Worm (Caenorhabditis elegans): ENCODE data around the gene smex-2.

The smex-2 gene

DNA sequence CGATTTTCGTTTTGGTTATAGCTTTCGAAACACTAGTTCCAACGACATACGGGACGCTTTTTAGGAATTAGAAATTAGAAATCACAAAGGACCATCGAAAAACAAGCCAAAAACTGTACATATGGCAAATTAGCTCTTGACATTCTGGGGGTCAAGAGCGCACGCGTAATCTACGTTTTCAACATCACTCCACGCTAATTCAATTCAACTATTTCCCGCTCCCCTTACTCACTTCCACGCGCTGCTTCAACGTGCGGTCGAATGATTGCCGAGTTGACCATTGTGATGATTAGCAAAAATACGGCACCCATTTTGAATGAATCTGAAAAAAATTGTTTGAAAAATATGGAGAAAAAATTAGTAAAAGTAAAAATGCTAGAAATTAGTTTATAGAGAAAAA, 6.3 kb upstream of the smex-2 start:
- no peak for TF ChIP-seq fkh-10 (GFP tag; optimal IDR thresholded peaks at IDR 0.05)

DNA sequence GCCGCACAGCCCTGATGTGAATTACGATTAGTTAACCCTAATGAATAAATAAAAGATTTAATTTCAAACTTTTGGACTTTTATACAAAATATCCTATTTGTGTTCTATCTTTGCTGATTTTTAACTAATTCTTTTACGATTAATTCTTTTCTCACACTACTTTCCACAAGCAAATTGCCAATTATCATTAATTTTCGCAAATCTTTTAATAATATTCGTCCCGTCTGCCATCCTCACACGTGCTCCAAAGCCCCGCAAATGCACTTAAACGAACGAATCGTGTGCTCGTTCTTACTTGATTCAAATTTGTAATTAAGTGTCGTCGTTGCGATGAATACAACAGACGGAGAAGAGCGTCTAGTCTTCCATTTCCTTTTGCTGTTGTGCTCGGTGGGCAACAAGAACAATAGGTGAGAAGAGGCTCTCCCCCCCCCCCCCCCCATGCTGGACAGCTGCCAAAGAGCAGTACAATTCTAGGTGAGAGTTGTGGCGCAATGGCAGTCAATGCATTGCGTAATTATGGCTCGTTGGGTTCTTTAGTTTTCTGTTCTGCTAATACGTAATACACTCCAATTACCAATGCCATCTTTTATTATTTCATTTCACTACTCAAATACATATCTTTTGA, 5.4 kb upstream of the smex-2 start:
- TF ChIP-seq unc-130 (tag; optimal IDR thresholded peaks at IDR 0.05) = no peak
- no peak for TF ChIP-seq lin-13 (GFP tag; optimal IDR thresholded peaks at IDR 0.05)
- TF ChIP-seq mdl-1 (tag; optimal IDR thresholded peaks at IDR 0.05) = no peak
- no peak for TF ChIP-seq egl-27 (tag; optimal IDR thresholded peaks at IDR 0.05)
- TF ChIP-seq ceh-8 (GFP tag; optimal IDR thresholded peaks at IDR 0.05) = peak; percentile 37

DNA sequence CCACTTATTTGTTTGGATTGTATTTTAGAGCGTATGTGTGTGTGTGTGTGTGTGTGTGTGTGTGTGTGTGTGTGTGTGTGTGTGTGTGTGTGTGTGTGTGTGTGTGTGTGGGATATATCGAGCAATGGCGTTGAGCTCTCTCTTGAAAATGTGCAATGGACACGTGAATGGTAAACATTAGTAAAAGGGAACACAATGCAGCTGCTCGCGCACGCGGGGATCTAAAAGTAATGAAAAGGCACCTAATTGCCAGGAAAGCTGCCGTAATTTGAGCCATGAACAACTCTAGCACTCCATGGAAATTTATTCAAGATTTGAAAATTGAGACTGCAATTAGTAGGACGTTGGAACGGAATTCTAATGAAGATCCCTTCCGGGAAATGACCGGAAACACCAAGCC, 4.0 kb upstream of the smex-2 start:
- TF ChIP-seq swsn-7 (tag; optimal IDR thresholded peaks at IDR 0.05) (no peak), nhr-20 (tag; optimal IDR thresholded peaks at IDR 0.05) (no peak), tbx-2 (tag; optimal IDR thresholded peaks at IDR 0.05) (peak; percentile 6), lir-3 (tag; optimal IDR thresholded peaks at IDR 0.05; ENCODE audit: poor library complexity) (no peak), ztf-4 (tag; optimal IDR thresholded peaks at IDR 0.05) (no peak), alr-1 (tag; optimal IDR thresholded peaks at IDR 0.05; ENCODE audit: borderline replicate concordance) (no peak), mab-9 (GFP tag; IDR thresholded peaks at IDR 0.05) (no peak), nhr-71 (tag; optimal IDR thresholded peaks at IDR 0.05) (peak; percentile 13), pax-3 (tag; optimal IDR thresholded peaks at IDR 0.05) (no peak), nhr-19 (GFP tag; conservative IDR thresholded peaks at IDR 0.05) (peak; percentile 32; the same call in 1 of the 2 replicates), unc-130 (tag; optimal IDR thresholded peaks at IDR 0.05) (no peak), aha-1 (tag; optimal IDR thresholded peaks at IDR 0.05) (no peak)

DNA sequence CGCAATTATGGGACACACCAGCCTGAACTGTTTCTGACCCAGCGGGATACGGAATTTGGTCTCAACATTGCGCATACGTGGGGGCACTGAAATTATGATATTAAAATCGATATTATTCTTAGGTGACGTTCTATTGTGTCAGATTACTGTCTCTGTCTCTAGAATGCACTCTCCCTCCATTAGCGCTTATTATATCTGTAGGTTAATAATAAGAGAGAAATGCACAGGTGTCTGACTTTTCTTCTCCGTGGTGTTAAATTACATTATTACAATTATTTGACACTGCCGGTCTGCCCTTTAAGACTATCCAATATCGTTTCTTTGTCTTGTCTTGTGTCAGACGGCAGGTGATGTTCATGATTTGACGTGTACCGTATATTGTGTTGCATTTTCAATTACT, 3.4 kb upstream of the smex-2 start:
- TF ChIP-seq aly-2 (tag; optimal IDR thresholded peaks at IDR 0.05) (no peak), zip-4 (GFP tag; optimal IDR thresholded peaks at IDR 0.05) (no peak), unc-86 (tag; optimal IDR thresholded peaks at IDR 0.05) (no peak), ceh-88 (GFP tag; IDR thresholded peaks at IDR 0.05) (no peak), lin-35 (GFP tag; optimal IDR thresholded peaks at IDR 0.05) (no peak), sptf-1 (tag; optimal IDR thresholded peaks at IDR 0.05) (no peak), xbp-1 (tag; optimal IDR thresholded peaks at IDR 0.05) (no peak), efl-1 (optimal IDR thresholded peaks at IDR 0.05) (no peak), efl-1 (GFP tag; optimal IDR thresholded peaks at IDR 0.05 in 1 of 2) (no peak), sup-37 (GFP tag; optimal IDR thresholded peaks at IDR 0.05) (no peak), irx-1 (tag; optimal IDR thresholded peaks at IDR 0.05) (no peak), lir-3 (tag; optimal IDR thresholded peaks at IDR 0.05; ENCODE audit: poor library complexity) (no peak), snpc-4 (tag; optimal IDR thresholded peaks at IDR 0.05) (no peak), zag-1 (tag; optimal IDR thresholded peaks at IDR 0.05) (no peak), ceh-63 (GFP tag; optimal IDR thresholded peaks at IDR 0.05) (no peak), nhr-84 (tag; optimal IDR thresholded peaks at IDR 0.05) (no peak), blmp-1 (tag; optimal IDR thresholded peaks at IDR 0.05) (no peak)

DNA sequence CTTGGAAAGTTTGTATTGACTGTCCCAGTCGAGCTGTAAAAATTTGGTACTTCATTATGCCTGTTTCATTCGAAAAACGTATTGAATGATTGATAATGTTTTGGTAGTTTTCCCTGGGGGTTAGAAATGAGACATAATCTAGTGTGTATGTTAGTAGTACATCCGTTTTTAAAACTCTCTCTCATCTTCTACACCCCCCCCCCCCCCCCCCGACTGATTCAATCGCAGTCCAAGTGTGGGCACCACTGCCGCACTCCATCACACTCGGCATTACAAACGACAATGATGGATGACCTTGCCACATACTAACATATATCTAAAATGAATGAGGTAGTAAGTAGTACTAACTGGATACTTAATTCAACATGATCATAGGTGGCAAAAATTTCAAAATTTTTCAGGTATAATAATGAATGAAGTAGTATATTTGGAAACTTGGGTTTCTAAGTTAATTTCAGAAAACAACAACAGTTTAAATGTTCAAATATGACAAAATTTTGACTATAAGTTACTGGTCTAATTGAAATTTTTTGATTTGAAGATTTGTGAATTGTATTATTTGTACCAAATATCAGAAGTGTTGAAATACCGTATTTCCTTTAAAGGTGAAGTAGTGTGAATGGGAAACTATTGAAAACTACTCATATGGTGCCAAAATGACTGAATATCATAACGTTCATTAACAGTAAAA, 2.3 kb upstream of the smex-2 start:
- no peak for TF ChIP-seq mef-2 (tag; optimal IDR thresholded peaks at IDR 0.05)
- TF ChIP-seq ceh-88 (GFP tag; IDR thresholded peaks at IDR 0.05) = no peak
- no peak for TF ChIP-seq mab-9 (GFP tag; IDR thresholded peaks at IDR 0.05)
- no peak for TF ChIP-seq nhr-90 (tag; optimal IDR thresholded peaks at IDR 0.05; ENCODE audit: poor library complexity)
- TF ChIP-seq elt-2 (tag; optimal IDR thresholded peaks at IDR 0.05) = no peak
- no peak for TF ChIP-seq efl-1 (optimal IDR thresholded peaks at IDR 0.05)
- peak in 1 of 2 experiments; percentile 33 for TF ChIP-seq efl-1 (GFP tag; optimal IDR thresholded peaks at IDR 0.05 in 1 of 2)
- no peak for TF ChIP-seq sptf-1 (tag; optimal IDR thresholded peaks at IDR 0.05)
- TF ChIP-seq nhr-12 (tag; optimal IDR thresholded peaks at IDR 0.05) = no peak
- TF ChIP-seq lin-13 (GFP tag; optimal IDR thresholded peaks at IDR 0.05) = no peak
- no peak for TF ChIP-seq hlh-17 (GFP tag; optimal IDR thresholded peaks at IDR 0.05; ENCODE audit: borderline replicate concordance)
- no peak for TF ChIP-seq dpl-1 (GFP tag; optimal IDR thresholded peaks at IDR 0.05)
- TF ChIP-seq lin-14 (GFP tag; optimal IDR thresholded peaks at IDR 0.05) = peak; percentile 68
- no peak for TF ChIP-seq nhr-28 (tag; optimal IDR thresholded peaks at IDR 0.05)
- TF ChIP-seq unc-86 (tag; optimal IDR thresholded peaks at IDR 0.05) = no peak
- no peak for TF ChIP-seq rnt-1 (tag; optimal IDR thresholded peaks at IDR 0.05)
- no peak for TF ChIP-seq fkh-8 (tag; optimal IDR thresholded peaks at IDR 0.05)
- peak; percentile 4 for TF ChIP-seq lin-39 (tag; optimal IDR thresholded peaks at IDR 0.05)
